Worm (Caenorhabditis elegans) whole organism, L1 larva: ENCODE results near the gene F53A9.8.

Experiments used
- efl-3 ChIP-seq: fragments of 200-800 bp; sonication (Bioruptor generic); optimal IDR thresholded peaks from 2 replicates; lab custom pipeline; 2018; ENCODE audit warnings: mild to moderate bottlenecking, missing genetic modification characterization, missing compliant biosample characterization
- jun-1 ChIP-seq: fragments of 150-350 bp; optimal IDR thresholded peaks from 2 replicates; lab custom pipeline; 2014; ENCODE audit warnings: missing biosample characterization, missing genetic modification reagents, missing genetic modification characterization
- nhr-237 ChIP-seq: fragments of 150-350 bp; optimal IDR thresholded peaks from 2 replicates; lab custom pipeline; 2014; ENCODE audit warnings: missing biosample characterization, missing genetic modification characterization

ce11 chrX:8723127-8723600 lies 4.5 kb upstream of the F53A9.8 start, which contains the start of gene tnt-2:
- no peak for TF ChIP-seq jun-1 (tag; lab: Kevin White, UChicago)
- no peak for TF ChIP-seq nhr-237 (tag; lab: Kevin White, UChicago)
- TF ChIP-seq efl-3 (GFP tag; lab: Kevin White, UChicago) = no peak
